Fruit fly (Drosophila melanogaster) whole organism, embryonic: Measurements from ENCODE around the gene numb.

Experiments
- Aef1 ChIP-seq: fragments of 200-800 bp; sonication (Bioruptor generic); IDR thresholded peaks from 3 replicates; pipeline ENCODE4 v1.3.6; 2022; ENCODE audit warnings: missing biosample characterization, missing genetic modification characterization
- B-H2 ChIP-seq: fragments of 200-800 bp; sonication (Bioruptor generic); optimal IDR thresholded peaks from 2 replicates; lab custom pipeline; 2018; ENCODE audit warnings: missing biosample characterization, mild to moderate bottlenecking, missing genetic modification characterization
- CG11560 ChIP-seq: fragments of 200-800 bp; sonication (Bioruptor generic); IDR thresholded peaks from 3 replicates; pipeline ENCODE4 v1.3.6; 2022; ENCODE audit warnings: missing biosample characterization, missing genetic modification characterization
- CG12744 ChIP-seq: fragments of 200-800 bp; sonication (Bioruptor generic); optimal IDR thresholded peaks from 2 replicates; lab custom pipeline; 2016; ENCODE audit warnings: missing biosample characterization, missing genetic modification characterization
- CG12942 ChIP-seq: fragments of 200-800 bp; sonication (Bioruptor generic); optimal IDR thresholded peaks from 3 replicates; lab custom pipeline; 2016; ENCODE audit warnings: missing biosample characterization, missing genetic modification characterization
- CG14965 ChIP-seq: fragments of 200-800 bp; sonication (Bioruptor generic); optimal IDR thresholded peaks from 2 replicates; lab custom pipeline; 2016; ENCODE audit warnings: missing biosample characterization, missing genetic modification characterization, borderline replicate concordance
- CG15514 ChIP-seq: fragments of 200-800 bp; sonication (Bioruptor generic); optimal IDR thresholded peaks from 3 replicates; lab custom pipeline; 2017; ENCODE audit warnings: missing biosample characterization, missing genetic modification characterization, mild to moderate bottlenecking, moderate library complexity, missing genetic modification reagents
- CG16815 ChIP-seq: fragments of 200-800 bp; sonication (Bioruptor generic); optimal IDR thresholded peaks from 3 replicates; lab custom pipeline; 2017; ENCODE audit warnings: missing biosample characterization, mild to moderate bottlenecking, missing genetic modification characterization
- CG17829 ChIP-seq: fragments of 200-800 bp; optimal IDR thresholded peaks from 2 replicates; lab custom pipeline; 2019; ENCODE audit warnings: missing biosample characterization, mild to moderate bottlenecking, missing genetic modification characterization, moderate library complexity
- CG18764 ChIP-seq: fragments of 200-800 bp; sonication (Bioruptor generic); optimal IDR thresholded peaks from 3 replicates; lab custom pipeline; 2016; ENCODE audit warnings: missing biosample characterization, missing genetic modification characterization
- CG3407 ChIP-seq: fragments of 200-800 bp; sonication (Bioruptor generic); optimal IDR thresholded peaks from 2 replicates; lab custom pipeline; 2018; ENCODE audit warnings: missing biosample characterization, mild to moderate bottlenecking, missing genetic modification characterization
- CG34422 ChIP-seq: fragments of 200-800 bp; sonication (Bioruptor generic); IDR thresholded peaks from 3 replicates; pipeline ENCODE4 v1.3.6; 2022; ENCODE audit warnings: missing biosample characterization, missing genetic modification characterization
- CG3726 ChIP-seq: fragments of 200-800 bp; sonication (Bioruptor generic); IDR thresholded peaks from 3 replicates; pipeline ENCODE4, ENCODE4 v1.3.6; 2022; ENCODE audit warnings: missing biosample characterization, missing genetic modification characterization
- CG3995 ChIP-seq: fragments of 200-800 bp; sonication (Bioruptor generic); optimal IDR thresholded peaks from 3 replicates; lab custom pipeline; 2016; ENCODE audit warnings: missing biosample characterization, missing genetic modification characterization
- CG4328 ChIP-seq: fragments of 200-800 bp; sonication (Bioruptor generic); optimal IDR thresholded peaks from 3 replicates; lab custom pipeline; 2017; ENCODE audit warnings: missing biosample characterization, missing genetic modification reagents, missing genetic modification characterization
- CG7357 ChIP-seq: fragments of 200-800 bp; sonication (Bioruptor generic); IDR thresholded peaks from 3 replicates; pipeline ENCODE4 v1.3.6; 2022; ENCODE audit warnings: missing biosample characterization, missing genetic modification characterization
- CG9727 ChIP-seq: fragments of 200-800 bp; sonication (Bioruptor generic); optimal IDR thresholded peaks from 3 replicates; lab custom pipeline; 2017; ENCODE audit warnings: missing biosample characterization, mild to moderate bottlenecking, missing genetic modification characterization
- CG9797 ChIP-seq: fragments of 200-800 bp; sonication (Bioruptor generic); optimal IDR thresholded peaks from 3 replicates; lab custom pipeline; 2018; ENCODE audit warnings: missing biosample characterization, mild to moderate bottlenecking, missing genetic modification characterization
- CHES-1-like ChIP-seq: fragments of 200-800 bp; sonication (Bioruptor generic); optimal IDR thresholded peaks from 2 replicates; lab custom pipeline; 2016; ENCODE audit warnings: missing biosample characterization, missing genetic modification characterization
- CTCF ChIP-seq: fragments of 200-800 bp; sonication (Bioruptor generic); optimal IDR thresholded peaks from 2 replicates; lab custom pipeline; 2017; ENCODE audit warnings: missing biosample characterization, mild to moderate bottlenecking, missing genetic modification characterization, moderate library complexity
- Camta ChIP-seq: fragments of 200-800 bp; sonication (Bioruptor generic); optimal IDR thresholded peaks from 2 replicates; lab custom pipeline; 2016; ENCODE audit warnings: missing biosample characterization, missing genetic modification characterization
- Hr51 ChIP-seq, 2 experiments: fragments of 200-800 bp; sonication (Bioruptor generic); optimal IDR thresholded peaks; 2 replicates in 1 of 2; 3 replicates in 1 of 2; lab custom pipeline; 2016 to 2018; ENCODE audit warnings: missing biosample characterization in 2 of 2, missing genetic modification characterization in 2 of 2, mild to moderate bottlenecking in 1 of 2, moderate library complexity in 1 of 2
- Hr78 ChIP-seq, 2 experiments: fragments of 200-800 bp in 1 of 2; fragments of >200 bp in 1 of 2; sonication (Bioruptor generic) in 1 of 2; optimal IDR thresholded peaks; 2 replicates each; lab custom pipeline; 2017 to 2019; ENCODE audit warnings: missing biosample characterization in 2 of 2, missing genetic modification characterization in 2 of 2, mild to moderate bottlenecking in 1 of 2, moderate library complexity in 1 of 2
- Max ChIP-seq: fragments of 200-800 bp; sonication (Bioruptor generic); optimal IDR thresholded peaks from 2 replicates; lab custom pipeline; 2016; ENCODE audit warnings: missing biosample characterization, mild to moderate bottlenecking, missing genetic modification characterization
- Meics ChIP-seq: fragments of 200-800 bp; sonication (Bioruptor generic); optimal IDR thresholded peaks from 2 replicates; lab custom pipeline; 2017; ENCODE audit warnings: missing biosample characterization, mild to moderate bottlenecking, missing genetic modification characterization
- Oaz ChIP-seq: fragments of 200-800 bp; sonication (Bioruptor generic); IDR thresholded peaks from 2 replicates; pipeline ENCODE4 v1.3.6; 2022; ENCODE audit warnings: missing biosample characterization, missing genetic modification characterization
- Rfx ChIP-seq: fragments of 200-800 bp; sonication (Bioruptor generic); IDR thresholded peaks from 2 replicates; pipeline ENCODE4 v1.3.6; 2022; ENCODE audit warnings: missing biosample characterization, missing genetic modification characterization
- Usf ChIP-seq: fragments of 200-800 bp; sonication (Bioruptor generic); optimal IDR thresholded peaks from 2 replicates; lab custom pipeline; 2017; ENCODE audit warnings: missing genotype, missing biosample characterization, missing genetic modification characterization
- Xbp1 ChIP-seq: fragments of 200-800 bp; sonication (Bioruptor generic); optimal IDR thresholded peaks from 3 replicates; lab custom pipeline; 2016; ENCODE audit warnings: missing biosample characterization, mild to moderate bottlenecking, missing genetic modification characterization
- ash1 ChIP-seq: fragments of 200-800 bp; sonication (Bioruptor generic); optimal IDR thresholded peaks from 2 replicates; lab custom pipeline; 2018; ENCODE audit warnings: missing biosample characterization, mild to moderate bottlenecking, missing genetic modification characterization
- cato ChIP-seq: fragments of 200-800 bp; sonication (Bioruptor generic); optimal IDR thresholded peaks from 2 replicates; lab custom pipeline; 2016; ENCODE audit warnings: missing biosample characterization, missing genetic modification characterization, borderline replicate concordance
- croc ChIP-seq: fragments of 200-800 bp; sonication (Bioruptor generic); conservative IDR thresholded peaks from 3 replicates; pipeline ENCODE4 v1.3.6; 2022; ENCODE audit warnings: missing biosample characterization, missing genetic modification characterization
- crp ChIP-seq, 2 experiments: fragments of 200-800 bp; sonication (Bioruptor generic); optimal IDR thresholded peaks; 2 replicates in 1 of 2; 3 replicates in 1 of 2; lab custom pipeline; 2017; ENCODE audit warnings: missing biosample characterization in 2 of 2, missing genetic modification characterization in 2 of 2, mild to moderate bottlenecking in 1 of 2, moderate library complexity in 1 of 2
- danr ChIP-seq: fragments of 200-800 bp; sonication (Bioruptor generic); IDR thresholded peaks from 2 replicates; pipeline ENCODE4 v1.3.6; 2022; ENCODE audit warnings: missing biosample characterization, missing genetic modification characterization
- dmrt11E ChIP-seq: fragments of 200-800 bp; sonication (Bioruptor generic); optimal IDR thresholded peaks from 3 replicates; lab custom pipeline; 2018; ENCODE audit warnings: missing biosample characterization, mild to moderate bottlenecking, missing genetic modification characterization, moderate library complexity
- lbe ChIP-seq: fragments of 200-800 bp; sonication (Bioruptor generic); optimal IDR thresholded peaks from 2 replicates; lab custom pipeline; 2016; ENCODE audit warnings: missing biosample characterization, mild to moderate bottlenecking, missing genetic modification characterization
- lilli ChIP-seq: fragments of 200-800 bp; sonication (Bioruptor generic); optimal IDR thresholded peaks from 3 replicates; lab custom pipeline; 2016; ENCODE audit warnings: missing biosample characterization, missing genetic modification characterization
- onecut ChIP-seq: fragments of 200-800 bp; sonication (Bioruptor generic); IDR thresholded peaks from 2 replicates; pipeline ENCODE4 v1.3.6; 2022; ENCODE audit warnings: missing biosample characterization, missing genetic modification characterization
- pfk ChIP-seq: fragments of 200-800 bp; sonication (Bioruptor generic); optimal IDR thresholded peaks from 2 replicates; lab custom pipeline; 2018; ENCODE audit warnings: missing biosample characterization, mild to moderate bottlenecking, missing genetic modification characterization, moderate library complexity
- run ChIP-seq: fragments of 200-800 bp; sonication (Bioruptor generic); optimal IDR thresholded peaks from 3 replicates; lab custom pipeline; 2018; ENCODE audit warnings: missing biosample characterization, mild to moderate bottlenecking, missing genetic modification characterization
- sens-2 ChIP-seq: fragments of 200-800 bp; sonication (Bioruptor generic); IDR thresholded peaks from 2 replicates; pipeline ENCODE4 v1.3.6; 2022; ENCODE audit warnings: missing biosample characterization, missing genetic modification characterization
- slou ChIP-seq: fragments of 200-800 bp; sonication (Bioruptor generic); optimal IDR thresholded peaks from 3 replicates; lab custom pipeline; 2016; ENCODE audit warnings: missing biosample characterization, missing genetic modification characterization
- sqz ChIP-seq: fragments of 200-800 bp; sonication (Bioruptor generic); optimal IDR thresholded peaks from 3 replicates; lab custom pipeline; 2018; ENCODE audit warnings: missing biosample characterization, mild to moderate bottlenecking, missing genetic modification characterization
- ssp ChIP-seq: fragments of 200-800 bp; sonication (Bioruptor generic); IDR thresholded peaks from 2 replicates; pipeline ENCODE4 v1.3.6; 2022; ENCODE audit warnings: missing biosample characterization, missing genetic modification characterization
- sug ChIP-seq: fragments of 200-800 bp; optimal IDR thresholded peaks from 2 replicates; lab custom pipeline; 2019; ENCODE audit warnings: missing biosample characterization, mild to moderate bottlenecking, missing genetic modification characterization, moderate library complexity
- tll ChIP-seq, 2 experiments: fragments of 200-800 bp in 1 of 2; fragments of >200 bp in 1 of 2; sonication (Bioruptor generic) in 1 of 2; optimal IDR thresholded peaks; 2 replicates each; lab custom pipeline; 2017 to 2019; ENCODE audit warnings: missing biosample characterization in 2 of 2, missing genetic modification characterization in 2 of 2, mild to moderate bottlenecking in 1 of 2, moderate library complexity in 1 of 2
- tna ChIP-seq: fragments of 200-800 bp; sonication (Bioruptor generic); IDR thresholded peaks from 2 replicates; pipeline ENCODE4 v1.3.6; 2022; ENCODE audit warnings: missing biosample characterization, missing genetic modification characterization; ENCODE audit not compliant: partially characterized antibody
- trem ChIP-seq: fragments of 200-800 bp; optimal IDR thresholded peaks from 3 replicates; lab custom pipeline; 2019; ENCODE audit warnings: missing biosample characterization, mild to moderate bottlenecking, missing genetic modification characterization, moderate library complexity
- tx ChIP-seq: fragments of 200-800 bp; sonication (Bioruptor generic); optimal IDR thresholded peaks from 2 replicates; lab custom pipeline; 2016; ENCODE audit warnings: missing biosample characterization, missing genetic modification characterization

The numb gene

dm6 chr2L:9502786-9503443 lies 65.6 kb downstream of the numb start (continued):
- no peak for TF ChIP-seq tx (GFP tag; lab: Kevin White, UChicago)
- TF ChIP-seq CG9797 (GFP tag; lab: Kevin White, UChicago), result no peak
- TF ChIP-seq CG11560, result no peak
- TF ChIP-seq Meics, result peak; percentile 65
- peak; percentile 11 for TF ChIP-seq CG9727
- peak; percentile 23 for TF ChIP-seq cato (GFP tag; lab: Kevin White, UChicago)
- TF ChIP-seq pfk, result no peak
- no peak for TF ChIP-seq lbe (GFP tag; lab: Kevin White, UChicago)
- TF ChIP-seq CG15514 (GFP tag; lab: Kevin White, UChicago), result peak; percentile 20
- peak; percentile 49; the same call in 2 of the 3 replicates for TF ChIP-seq croc
- TF ChIP-seq slou (GFP tag; lab: Kevin White, UChicago), result no peak
- no peak for TF ChIP-seq dmrt11E (tag; lab: Kevin White, UChicago)
- TF ChIP-seq B-H2 (GFP tag; lab: Kevin White, UChicago), result no peak
- TF ChIP-seq CG3407, result peak; percentile 64
- TF ChIP-seq CG34422 (GFP tag; lab: Robert Waterston, UW), result peak; percentile 77
- TF ChIP-seq CG3995 (GFP tag; lab: Kevin White, UChicago), result no peak
- TF ChIP-seq ash1, result no peak
- no peak for TF ChIP-seq tll (GFP tag; optimal IDR thresholded peaks at IDR 0.05; lab: Kevin White, UChicago)
- TF ChIP-seq sqz (GFP tag; lab: Kevin White, UChicago), result peak; percentile 70
- TF ChIP-seq sug (tag; lab: Kevin White, UChicago), result peak; percentile 17
- peak; percentile 64; the same call in 2 of the 3 replicates for TF ChIP-seq CG7357 (GFP tag; lab: Robert Waterston, UW)
- peak; percentile 32 for TF ChIP-seq CG17829 (tag; lab: Kevin White, UChicago)
- TF ChIP-seq CG14965, result no peak
- no peak for TF ChIP-seq CG4328 (GFP tag; lab: Kevin White, UChicago)
- peak; percentile 83 for TF ChIP-seq Rfx (GFP tag; lab: Robert Waterston, UW)
- peak; percentile 77 for TF ChIP-seq Aef1 (GFP tag; lab: Robert Waterston, UW)
- peak; percentile 24 to 84 for TF ChIP-seq Hr51 (GFP tag; optimal IDR thresholded peaks at IDR 0.05; lab: Kevin White, UChicago)
- peak; percentile 46 for TF ChIP-seq run (tag; lab: Kevin White, UChicago)
- TF ChIP-seq lilli, result peak; percentile 59
- TF ChIP-seq crp (GFP tag; optimal IDR thresholded peaks at IDR 0.05; lab: Kevin White, UChicago), result peak in 1 of 2 experiments; percentile 4
- TF ChIP-seq Usf (GFP tag; lab: Kevin White, UChicago), result peak; percentile 24
- TF ChIP-seq trem, result no peak
- peak; percentile 2 for TF ChIP-seq CG12942 (GFP tag; lab: Kevin White, UChicago)
- TF ChIP-seq Hr78 (GFP tag; optimal IDR thresholded peaks at IDR 0.05; lab: Kevin White, UChicago), result peak in 1 of 2 experiments; percentile 53
- peak; percentile 67; the same call in 1 of the 2 replicates for TF ChIP-seq Oaz
- no peak for TF ChIP-seq Max (GFP tag; lab: Kevin White, UChicago)
- TF ChIP-seq onecut (GFP tag; lab: Robert Waterston, UW), result peak; percentile 54
- peak; percentile 49 for TF ChIP-seq sens-2 (GFP tag; lab: Robert Waterston, UW)
- peak; percentile 38 for TF ChIP-seq CG16815 (GFP tag; lab: Kevin White, UChicago)
- no peak for TF ChIP-seq tna (GFP tag; lab: Robert Waterston, UW)
- peak; percentile 17 for TF ChIP-seq CHES-1-like (GFP tag; lab: Kevin White, UChicago)
- peak; percentile 81 for TF ChIP-seq Xbp1 (GFP tag; lab: Kevin White, UChicago)
- TF ChIP-seq CG12744 (GFP tag; lab: Kevin White, UChicago), result no peak
- no peak for TF ChIP-seq ssp (GFP tag; lab: Robert Waterston, UW)
- TF ChIP-seq CG18764, result no peak
- TF ChIP-seq CG3726, result peak; percentile 76; the same call in 1 of the 3 replicates
- TF ChIP-seq danr (GFP tag; lab: Robert Waterston, UW), result peak; percentile 55; the same call in 1 of the 2 replicates
- TF ChIP-seq Camta, result peak; percentile 21
- TF ChIP-seq CTCF (GFP tag; lab: Kevin White, UChicago), result no peak
